Fruit fly (Drosophila melanogaster) whole organism, wandering third instar larva: ENCODE results near the gene CG15260.
A peak's percentile ranks its signal among the peaks of the same experiment; 100 is the strongest.

Source experiments
- Abd-B ChIP-seq: fragments of >200 bp; optimal IDR thresholded peaks from 2 replicates; lab custom pipeline; 2017; ENCODE audit warnings: missing biosample characterization, missing genetic modification characterization
- CG32264 ChIP-seq: fragments of 200-800 bp; sonication (Bioruptor generic); optimal IDR thresholded peaks from 2 replicates; lab custom pipeline; 2016; ENCODE audit warnings: missing biosample characterization, missing genetic modification characterization
- CG9705 ChIP-seq: fragments of 200-800 bp; sonication (Bioruptor generic); optimal IDR thresholded peaks from 2 replicates; lab custom pipeline; 2018; ENCODE audit warnings: missing biosample characterization, mild to moderate bottlenecking, missing genetic modification characterization
- CrebA ChIP-seq: fragments of 200-800 bp; sonication (Bioruptor generic); optimal IDR thresholded peaks from 2 replicates; lab custom pipeline; 2016; ENCODE audit warnings: missing biosample characterization, mild to moderate bottlenecking, missing genetic modification characterization, borderline replicate concordance
- Dif ChIP-seq: fragments of 200-275, 200-300 bp; sonication (Bioruptor generic); optimal IDR thresholded peaks from 2 replicates; lab custom pipeline; 2018; ENCODE audit warnings: missing biosample characterization, missing genetic modification characterization; ENCODE audit not compliant: partially characterized antibody
- GATAd ChIP-seq: sonication (Bioruptor generic); optimal IDR thresholded peaks from 2 replicates; lab custom pipeline; 2016; ENCODE audit warnings: missing biosample characterization, missing genetic modification characterization
- HLH106 ChIP-seq: fragments of 200-800 bp; optimal IDR thresholded peaks from 3 replicates; lab custom pipeline; 2019; ENCODE audit warnings: missing biosample characterization, mild to moderate bottlenecking, missing genetic modification characterization, moderate library complexity
- Hnf4 ChIP-seq: fragments of 200-800 bp; sonication (Bioruptor generic); optimal IDR thresholded peaks from 2 replicates; lab custom pipeline; 2016; ENCODE audit warnings: missing biosample characterization, mild to moderate bottlenecking, missing genetic modification characterization
- Hr78 ChIP-seq: fragments of >200 bp; optimal IDR thresholded peaks from 2 replicates; lab custom pipeline; 2017; ENCODE audit warnings: missing biosample characterization, missing genetic modification characterization
- Hr83 ChIP-seq: fragments of 200-300 bp; sonication (Bioruptor generic); optimal IDR thresholded peaks from 2 replicates; lab custom pipeline; 2016; ENCODE audit warnings: missing biosample characterization, mild to moderate bottlenecking, missing genetic modification characterization, moderate library complexity; ENCODE audit not compliant: poor library complexity, severe bottlenecking
- Mio ChIP-seq: sonication (Bioruptor generic); optimal IDR thresholded peaks from 2 replicates; lab custom pipeline; 2016; ENCODE audit warnings: missing biosample characterization, missing genetic modification characterization
- Myc ChIP-seq: fragments of >200 bp; optimal IDR thresholded peaks from 2 replicates; lab custom pipeline; 2017
- OdsH ChIP-seq: fragments of 200-800 bp; sonication (Bioruptor generic); optimal IDR thresholded peaks from 2 replicates; lab custom pipeline; 2016; ENCODE audit warnings: missing biosample characterization, mild to moderate bottlenecking, missing genetic modification characterization
- Rel ChIP-seq, 2 experiments: fragments of 200-800 bp; sonication (Bioruptor generic) in 1 of 2; optimal IDR thresholded peaks; 2 replicates in 1 of 2; 3 replicates in 1 of 2; lab custom pipeline; 2016 to 2019; ENCODE audit warnings: mild to moderate bottlenecking in 2 of 2, missing biosample characterization in 2 of 2, missing genetic modification characterization in 2 of 2, moderate library complexity in 1 of 2
- Sp1 ChIP-seq: fragments of 200-800 bp; sonication (Bioruptor generic); optimal IDR thresholded peaks from 3 replicates; lab custom pipeline; 2019; ENCODE audit warnings: missing biosample characterization, mild to moderate bottlenecking, missing genetic modification characterization, moderate library complexity
- Vsx2 ChIP-seq: fragments of 200-300, 225-300 bp; sonication (Bioruptor generic); optimal IDR thresholded peaks from 2 replicates; lab custom pipeline; 2018; ENCODE audit warnings: missing biosample characterization, missing genetic modification characterization; ENCODE audit not compliant: partially characterized antibody
- br ChIP-seq: fragments of 200-800 bp; sonication (Bioruptor generic); optimal IDR thresholded peaks from 2 replicates; lab custom pipeline; 2016; ENCODE audit warnings: missing biosample characterization, missing genetic modification characterization
- dl ChIP-seq, 2 experiments: fragments of 175-275, 200-275 bp in 1 of 2; fragments of 200-275 bp in 1 of 2; sonication (Bioruptor generic); optimal IDR thresholded peaks; lab custom pipeline; 2018; ENCODE audit warnings: mild to moderate bottlenecking in 2 of 2, missing biosample characterization in 2 of 2, missing genetic modification characterization in 2 of 2, moderate library complexity in 2 of 2; ENCODE audit not compliant: partially characterized antibody in 2 of 2, insufficient read depth in 1 of 2
- dmrt93B ChIP-seq: fragments of 200-800 bp; sonication (Bioruptor generic); optimal IDR thresholded peaks from 2 replicates; lab custom pipeline; 2018; ENCODE audit warnings: missing biosample characterization, mild to moderate bottlenecking, missing genetic modification characterization
- foxo ChIP-seq, 2 experiments: fragments of 200-800 bp; sonication (Bioruptor generic); optimal IDR thresholded peaks; 2 replicates in 1 of 2; 3 replicates in 1 of 2; lab custom pipeline; 2016 to 2017; ENCODE audit warnings: missing biosample characterization in 2 of 2, missing genetic modification characterization in 2 of 2
- fru ChIP-seq: fragments of 200-800 bp; sonication (Bioruptor generic); optimal IDR thresholded peaks from 3 replicates; lab custom pipeline; 2016; ENCODE audit warnings: missing biosample characterization, mild to moderate bottlenecking, missing genetic modification characterization
- h ChIP-seq: fragments of 200-800 bp; sonication (Bioruptor generic); optimal IDR thresholded peaks from 3 replicates; lab custom pipeline; 2016; ENCODE audit warnings: missing biosample characterization, mild to moderate bottlenecking, missing genetic modification characterization
- jim ChIP-seq: fragments of 175-275, 200-325 bp; sonication (Bioruptor generic); optimal IDR thresholded peaks from 2 replicates; lab custom pipeline; 2016; ENCODE audit warnings: missing biosample characterization, mild to moderate bottlenecking, missing genetic modification characterization
- lola ChIP-seq: fragments of >200 bp; optimal IDR thresholded peaks from 2 replicates; lab custom pipeline; 2017; ENCODE audit warnings: missing biosample characterization, missing genetic modification characterization
- pan ChIP-seq: fragments of >200 bp; optimal IDR thresholded peaks from 2 replicates; lab custom pipeline; 2017
- psq ChIP-seq: fragments of 200-800 bp; sonication (Bioruptor generic); optimal IDR thresholded peaks from 3 replicates; lab custom pipeline; 2017; ENCODE audit warnings: missing biosample characterization, mild to moderate bottlenecking, missing genetic modification characterization, moderate library complexity
- rgr ChIP-seq: fragments of 200-800 bp; sonication (Bioruptor generic); optimal IDR thresholded peaks from 3 replicates; lab custom pipeline; 2016; ENCODE audit warnings: missing biosample characterization, mild to moderate bottlenecking, missing genetic modification characterization
- sv ChIP-seq: fragments of 200-800 bp; sonication (Bioruptor generic); optimal IDR thresholded peaks from 3 replicates; lab custom pipeline; 2016; ENCODE audit warnings: missing biosample characterization, missing genetic modification characterization
- woc ChIP-seq: sonication (Bioruptor generic); optimal IDR thresholded peaks from 2 replicates; lab custom pipeline; 2016; ENCODE audit warnings: missing biosample characterization, mild to moderate bottlenecking, missing genetic modification characterization

Gene CG15260

DNA sequence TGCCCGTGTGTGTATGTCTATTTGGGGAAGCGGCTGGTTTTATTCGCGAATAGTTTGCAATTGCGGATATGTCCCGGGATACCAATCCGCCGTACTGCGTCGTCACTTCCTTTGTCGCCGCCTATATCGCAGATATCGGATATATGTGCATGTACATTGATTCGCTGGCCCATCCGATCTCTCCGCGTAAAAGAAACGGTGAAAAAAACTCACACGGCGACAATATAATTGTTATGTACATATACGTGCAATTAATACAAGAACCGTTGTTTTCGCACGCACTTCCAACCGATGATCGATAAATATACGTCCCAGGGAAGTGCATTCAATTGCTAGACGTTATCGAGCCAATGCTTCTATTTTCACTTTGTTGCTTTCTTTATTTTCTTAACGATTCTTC lies 20.7 kb downstream of the CG15260 start:
- TF ChIP-seq Rel (GFP tag; optimal IDR thresholded peaks at IDR 0.05; lab: Kevin White, UChicago) (no peak), Rel (tag; optimal IDR thresholded peaks at IDR 0.05; lab: Kevin White, UChicago) (no peak), woc (GFP tag; lab: Kevin White, UChicago) (no peak), GATAd (GFP tag; lab: Kevin White, UChicago) (no peak), pan (lab: Kevin White, UChicago) (no peak), rgr (GFP tag; lab: Kevin White, UChicago) (no peak), Abd-B (GFP tag; lab: Kevin White, UChicago) (no peak), Mio (GFP tag; lab: Kevin White, UChicago) (no peak), CG32264 (GFP tag; lab: Kevin White, UChicago) (no peak), dl (GFP tag; optimal IDR thresholded peaks at IDR 0.05; lab: Kevin White, UChicago; ENCODE audit: insufficient read depth in 1 of 2, partially characterized antibody in 2 of 2) (no peak), Hnf4 (GFP tag; lab: Kevin White, UChicago) (no peak), Myc (lab: Kevin White, UChicago) (no peak), fru (no peak), Hr83 (GFP tag; lab: Kevin White, UChicago) (no peak), Hr78 (GFP tag; lab: Kevin White, UChicago) (no peak)

DNA sequence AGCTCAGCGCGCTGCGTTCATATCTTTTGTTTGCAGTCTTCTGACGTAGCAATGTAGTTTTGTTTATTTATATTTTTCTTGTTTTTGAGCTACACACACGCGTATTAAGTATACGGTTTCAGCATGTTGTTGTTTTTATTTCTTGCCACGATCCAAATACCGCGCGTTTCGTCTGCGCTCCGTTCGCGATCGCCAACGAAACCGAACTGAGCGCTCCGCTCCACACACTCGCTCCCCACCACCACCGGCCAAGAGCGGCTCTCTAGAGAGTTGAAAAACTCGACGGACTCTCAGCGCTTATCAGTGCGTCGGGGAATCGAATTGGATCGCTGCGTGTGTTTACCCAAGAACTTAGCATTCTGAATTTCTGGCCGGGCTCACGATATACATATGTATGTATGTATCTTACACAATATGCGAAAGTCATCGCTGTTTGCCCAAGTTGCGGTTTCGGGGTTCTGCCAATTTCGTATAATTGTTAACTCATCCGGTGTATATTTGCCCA lies 27.5 kb downstream of the CG15260 start, which contains the start of gene yuri:
Gene yuri, minus strand, starts transcription at position 210 of the 505 bp plus-strand sequence.
- TF ChIP-seq Rel (GFP tag; optimal IDR thresholded peaks at IDR 0.05; lab: Kevin White, UChicago) (peak; percentile 1), Rel (tag; optimal IDR thresholded peaks at IDR 0.05; lab: Kevin White, UChicago) (peak; percentile 66), Mio (GFP tag; lab: Kevin White, UChicago) (peak; percentile 9), h (GFP tag; lab: Kevin White, UChicago) (peak; percentile 71), Hr83 (GFP tag; lab: Kevin White, UChicago) (peak; percentile 62), Hnf4 (GFP tag; lab: Kevin White, UChicago) (no peak), pan (lab: Kevin White, UChicago) (no peak), HLH106 (tag; lab: Kevin White, UChicago) (no peak), lola (GFP tag; lab: Kevin White, UChicago) (no peak), sv (GFP tag; lab: Kevin White, UChicago) (no peak), woc (GFP tag; lab: Kevin White, UChicago) (no peak), Dif (peak; percentile 99), fru (peak; percentile 54), GATAd (GFP tag; lab: Kevin White, UChicago) (peak; percentile 82), OdsH (GFP tag; lab: Kevin White, UChicago) (peak; percentile 38), rgr (GFP tag; lab: Kevin White, UChicago) (peak; percentile 66), dl (GFP tag; optimal IDR thresholded peaks at IDR 0.05; lab: Kevin White, UChicago; ENCODE audit: insufficient read depth in 1 of 2, partially characterized antibody in 2 of 2) (peak; percentile 95 to 98), psq (GFP tag; lab: Kevin White, UChicago) (peak; percentile 30), Sp1 (GFP tag; lab: Kevin White, UChicago) (peak; percentile 48), Hr78 (GFP tag; lab: Kevin White, UChicago) (no peak), dmrt93B (GFP tag; lab: Kevin White, UChicago) (no peak), CrebA (no peak), Vsx2 (GFP tag; lab: Kevin White, UChicago) (peak; percentile 89), foxo (GFP tag; optimal IDR thresholded peaks at IDR 0.05; lab: Kevin White, UChicago) (peak; percentile 13 to 29), CG9705 (GFP tag; lab: Kevin White, UChicago) (no peak), br (GFP tag; lab: Kevin White, UChicago) (peak; percentile 55), jim (GFP tag; lab: Kevin White, UChicago) (peak; percentile 28)
- TF ChIP-seq, all 38 proteins: peak for 16

DNA sequence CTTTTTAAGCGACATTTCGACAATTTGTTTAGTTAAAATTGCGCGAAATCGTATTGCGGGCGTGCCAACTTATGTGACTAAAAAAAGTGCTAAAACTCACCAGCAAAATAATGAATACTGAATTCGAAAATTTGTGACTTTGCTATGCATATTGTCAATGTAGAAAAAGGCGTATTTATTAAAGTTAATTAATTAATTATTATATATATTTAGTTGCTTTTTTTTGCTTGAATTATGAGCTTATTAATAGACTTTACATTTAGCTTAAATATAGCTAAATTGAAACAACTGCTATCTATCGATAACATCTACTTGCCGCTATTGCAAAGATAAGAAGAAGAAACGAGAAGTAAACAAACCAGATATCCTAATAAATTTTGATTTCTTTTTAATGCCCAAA lies 35.8 kb downstream of the CG15260 start, which contains the start of the genes PolD3 and Uxt:
Gene PolD3, minus strand, starts transcription at position 56 of the 400 bp plus-strand sequence.
Gene Uxt, plus strand, starts transcription at position 333 of the 400 bp plus-strand sequence.
- peak; percentile 13 for TF ChIP-seq woc (GFP tag; lab: Kevin White, UChicago)
- no peak for TF ChIP-seq dl (GFP tag; optimal IDR thresholded peaks at IDR 0.05; lab: Kevin White, UChicago; ENCODE audit: insufficient read depth in 1 of 2, partially characterized antibody in 2 of 2)
- TF ChIP-seq Myc (lab: Kevin White, UChicago): peak; percentile 56
- TF ChIP-seq, all 38 proteins: peak for 2
